Fruit fly (Drosophila melanogaster): ENCODE measurements around the gene Mst36Fa.

Mst36Fa gene

dm6 chr2L:18693877-18694723 is 17.3 kb upstream of the Mst36Fa start (continued):
- peak; percentile 49 for TF ChIP-seq CG14710 (tag; optimal IDR thresholded peaks at IDR 0.05)
- no peak for TF ChIP-seq vnd (GFP tag; IDR thresholded peaks at IDR 0.05; ENCODE audit: partially characterized antibody)
- peak; percentile 51 for TF ChIP-seq CG1233 (GFP tag; optimal IDR thresholded peaks at IDR 0.05)
- no peak for TF ChIP-seq cg (GFP tag; optimal IDR thresholded peaks at IDR 0.05)
- TF ChIP-seq CG30403 (GFP tag; optimal IDR thresholded peaks at IDR 0.05): peak; percentile 59
- TF ChIP-seq D19A (tag; optimal IDR thresholded peaks at IDR 0.05): peak; percentile 90
- 0 out of 3 replicates have a peak, but pooled peaks have one; percentile 37 for TF ChIP-seq CG11093 (GFP tag; IDR thresholded peaks at IDR 0.05)
- TF ChIP-seq insv (GFP tag; optimal IDR thresholded peaks at IDR 0.05): no peak
- TF ChIP-seq klu (GFP tag; IDR thresholded peaks at IDR 0.05): no peak
- TF ChIP-seq jing (GFP tag; optimal IDR thresholded peaks at IDR 0.05): peak; percentile 5
- no peak for TF ChIP-seq fd64A (GFP tag; optimal IDR thresholded peaks at IDR 0.05)
- peak in 1 of 2 experiments; percentile 94 for TF ChIP-seq Eip74EF (GFP tag; optimal IDR thresholded peaks at IDR 0.05)
- peak; percentile 40; the same call in 1 of the 3 replicates for TF ChIP-seq CG7357 (GFP tag; IDR thresholded peaks at IDR 0.05)
- peak; percentile 62; the same call in 1 of the 2 replicates for TF ChIP-seq CG31441 (GFP tag; IDR thresholded peaks at IDR 0.05)
- peak; percentile 72 for TF ChIP-seq CG13296 (GFP tag; optimal IDR thresholded peaks at IDR 0.05)
- no peak; the same call in 2 of the 3 replicates for TF ChIP-seq CG14050 (GFP tag; IDR thresholded peaks at IDR 0.05)
- 0 out of 2 replicates have a peak, but pooled peaks have one; percentile 21 for TF ChIP-seq gt (GFP tag; IDR thresholded peaks at IDR 0.05)
- TF ChIP-seq MESR4 (GFP tag; optimal IDR thresholded peaks at IDR 0.05): peak; percentile 6
- TF ChIP-seq CG18764 (GFP tag; optimal IDR thresholded peaks at IDR 0.05): peak; percentile 63
- no peak for TF ChIP-seq CG8359 (GFP tag; optimal IDR thresholded peaks at IDR 0.05; ENCODE audit: borderline replicate concordance)
- TF ChIP-seq CG16863 (GFP tag; optimal IDR thresholded peaks at IDR 0.05): peak; percentile 26
- TF ChIP-seq CG31365 (tag; optimal IDR thresholded peaks at IDR 0.05): no peak
- TF ChIP-seq CG16813 (GFP tag; IDR thresholded peaks at IDR 0.05; ENCODE audit: partially characterized antibody): no peak
- TF ChIP-seq sima (GFP tag; optimal IDR thresholded peaks at IDR 0.05): no peak
- peak; percentile 63 for TF ChIP-seq CG17359 (tag; optimal IDR thresholded peaks at IDR 0.05)
- TF ChIP-seq CG9609 (GFP tag; optimal IDR thresholded peaks at IDR 0.05): peak; percentile 72
- TF ChIP-seq Hr78 (GFP tag; optimal IDR thresholded peaks at IDR 0.05): no peak
- peak; percentile 51 for TF ChIP-seq CG11723 (GFP tag; optimal IDR thresholded peaks at IDR 0.05)
- TF ChIP-seq CG14014 (GFP tag; IDR thresholded peaks at IDR 0.05): peak; percentile 76
- TF ChIP-seq so (GFP tag; IDR thresholded peaks at IDR 0.05): peak; percentile 53
- peak; percentile 58 for TF ChIP-seq zfh2 (GFP tag; optimal IDR thresholded peaks at IDR 0.05)
- no peak for TF ChIP-seq CG30020 (tag; optimal IDR thresholded peaks at IDR 0.05)
- TF ChIP-seq CG2116 (GFP tag; optimal IDR thresholded peaks at IDR 0.05): peak; percentile 40
- no peak for TF ChIP-seq HLHmδ (GFP tag; optimal IDR thresholded peaks at IDR 0.05)
- TF ChIP-seq Kr (GFP tag; optimal IDR thresholded peaks at IDR 0.05): no peak
- TF ChIP-seq Ravus (GFP tag; IDR thresholded peaks at IDR 0.05): no peak
- peak; percentile 47 for TF ChIP-seq crc (GFP tag; optimal IDR thresholded peaks at IDR 0.05)
- no peak for TF ChIP-seq hbn (GFP tag; IDR thresholded peaks at IDR 0.05; ENCODE audit: partially characterized antibody)
- no peak for TF ChIP-seq CG14860 (GFP tag; IDR thresholded peaks at IDR 0.05; ENCODE audit: partially characterized antibody)
- peak; percentile 3 for TF ChIP-seq Nf-YB (GFP tag; optimal IDR thresholded peaks at IDR 0.05)
- TF ChIP-seq CG17912 (GFP tag; optimal IDR thresholded peaks at IDR 0.05): no peak
- TF ChIP-seq gfzf (GFP tag; optimal IDR thresholded peaks at IDR 0.05): no peak
- peak; percentile 52; the same call in 1 of the 2 replicates for TF ChIP-seq al (GFP tag; IDR thresholded peaks at IDR 0.05)
- peak; percentile 22 for TF ChIP-seq CG4854 (GFP tag; optimal IDR thresholded peaks at IDR 0.05)
- TF ChIP-seq CG3995 (GFP tag; optimal IDR thresholded peaks at IDR 0.05): no peak
- 0 out of 2 replicates have a peak, but pooled peaks have one; percentile 18 for TF ChIP-seq CG31224 (GFP tag; IDR thresholded peaks at IDR 0.05)
- peak; percentile 71 for TF ChIP-seq CG18599 (GFP tag; optimal IDR thresholded peaks at IDR 0.05)

Measured in whole organism, embryonic.